Fruit fly (Drosophila melanogaster): ENCODE data around the gene CG9072.

Gene CG9072

dm6 chrX:15070137-15070536, 25.7 kb downstream of the CG9072 start:
- TF ChIP-seq CG8478 (optimal IDR thresholded peaks at IDR 0.05) (no peak), CTCF (optimal IDR thresholded peaks at IDR 0.05) (no peak)

dm6 chrX:15069417-15069896, 26.4 kb downstream of the CG9072 start:
- no peak for TF ChIP-seq CTCF (optimal IDR thresholded peaks at IDR 0.05)
- TF ChIP-seq CG8478 (optimal IDR thresholded peaks at IDR 0.05): no peak

dm6 chrX:15068537-15068936, 27.3 kb downstream of the CG9072 start:
- no peak for TF ChIP-seq CG8478 (optimal IDR thresholded peaks at IDR 0.05)
- no peak for TF ChIP-seq CTCF (optimal IDR thresholded peaks at IDR 0.05)

- TF ChIP-seq CG8478 (optimal IDR thresholded peaks at IDR 0.05): no peak
- TF ChIP-seq CTCF (optimal IDR thresholded peaks at IDR 0.05): no peak
These were observed 29.3 kb downstream of the CG9072 start, which contains the start of the genes opm and dob for dm6 chrX:15066374-15067057. TSS of gene opm (minus strand) at chrX:15066432. TSS of gene dob (plus strand) at chrX:15067007.

- TF ChIP-seq CG8478 (optimal IDR thresholded peaks at IDR 0.05): no peak
These were observed 32.3 kb downstream of the CG9072 start, which contains the start of the genes hiw and ND-B18 for dm6 chrX:15063404-15064062. TSS of gene hiw (minus strand) at chrX:15063429. TSS of gene ND-B18 (plus strand) at chrX:15063733.

- TF ChIP-seq CG8478 (optimal IDR thresholded peaks at IDR 0.05) (no peak), CTCF (optimal IDR thresholded peaks at IDR 0.05) (no peak)
These were observed 33.2 kb downstream of the CG9072 start for dm6 chrX:15062619-15063018.

- TF ChIP-seq CTCF (optimal IDR thresholded peaks at IDR 0.05): no peak
- TF ChIP-seq CG8478 (optimal IDR thresholded peaks at IDR 0.05): no peak
These were observed 47.1 kb downstream of the CG9072 start for dm6 chrX:15048713-15049112.

dm6 chrX:15045608-15046007, 50.2 kb downstream of the CG9072 start:
- TF ChIP-seq CG8478 (optimal IDR thresholded peaks at IDR 0.05) (no peak), CTCF (optimal IDR thresholded peaks at IDR 0.05) (no peak)
